Worm (Caenorhabditis elegans) whole organism, L4 larva: ENCODE results near the gene F38B6.3.

Experiments used
- D1046.2 ChIP-seq: fragments of 200-800 bp; sonication (Bioruptor generic); IDR thresholded peaks from 2 replicates; pipeline ENCODE4 v1.3.6; 2022; ENCODE audit warnings: missing genetic modification characterization, missing compliant biosample characterization
- F37D6.2 ChIP-seq: sonication (generic microtip); optimal IDR thresholded peaks from 2 replicates; lab custom pipeline; 2016; ENCODE audit warnings: mild to moderate bottlenecking, missing genetic modification characterization, missing compliant biosample characterization
- F44E2.7 ChIP-seq: fragments of 200-800 bp; sonication (Bioruptor generic); IDR thresholded peaks from 2 replicates; pipeline ENCODE4 v2.1.2; 2022; ENCODE audit warnings: missing genetic modification characterization, missing compliant biosample characterization
- F49E8.2 ChIP-seq: sonication (generic microtip); optimal IDR thresholded peaks from 2 replicates; lab custom pipeline; 2016; ENCODE audit warnings: missing compliant biosample characterization, mild to moderate bottlenecking, missing genetic modification characterization, borderline replicate concordance
- R02D3.7 ChIP-seq: fragments of 150-350 bp; sonication (generic microtip); optimal IDR thresholded peaks from 3 replicates; lab custom pipeline; 2014; ENCODE audit warnings: missing biosample characterization, missing genetic modification characterization
- Y105C5A.15 ChIP-seq: fragments of 200-800 bp; sonication (Bioruptor generic); IDR thresholded peaks from 2 replicates; pipeline ENCODE4 v1.3.6; 2022; ENCODE audit warnings: missing genetic modification characterization, missing compliant biosample characterization
- Y48G9A.11 ChIP-seq: fragments of 200-800 bp; sonication (Bioruptor generic); IDR thresholded peaks from 2 replicates; pipeline ENCODE4 v1.3.6; 2022; ENCODE audit warnings: missing genetic modification reagents, missing genetic modification characterization, missing compliant biosample characterization
- Y5F2A.4 ChIP-seq: fragments of 200-800 bp; sonication (Bioruptor generic); optimal IDR thresholded peaks from 2 replicates; lab custom pipeline; 2018; ENCODE audit warnings: mild to moderate bottlenecking, missing genetic modification characterization, missing compliant biosample characterization
- Y75B8A.6 ChIP-seq: fragments of 200-800 bp; sonication (Bioruptor generic); IDR thresholded peaks from 2 replicates; pipeline ENCODE4 v1.3.6; 2022; ENCODE audit warnings: missing genetic modification reagents, missing genetic modification characterization, missing compliant biosample characterization
- aly-2 ChIP-seq: sonication (generic microtip); optimal IDR thresholded peaks from 2 replicates; lab custom pipeline; 2018; ENCODE audit warnings: missing biosample characterization, missing genetic modification characterization
- ceh-20 ChIP-seq: fragments of 200-800 bp; sonication (Bioruptor generic); IDR thresholded peaks from 2 replicates; pipeline ENCODE4 v1.3.6; 2022; ENCODE audit warnings: missing genetic modification reagents, missing genetic modification characterization, missing compliant biosample characterization
- ceh-62 ChIP-seq: sonication (generic microtip); optimal IDR thresholded peaks from 2 replicates; lab custom pipeline; 2017; ENCODE audit warnings: missing biosample characterization, missing genetic modification characterization
- ces-1 ChIP-seq: fragments of 150-350 bp; sonication (generic microtip); optimal IDR thresholded peaks from 4 replicates; lab custom pipeline; 2014; ENCODE audit warnings: missing biosample characterization, missing genetic modification reagents, missing genetic modification characterization
- cey-2 ChIP-seq: sonication (generic microtip); optimal IDR thresholded peaks from 3 replicates; lab custom pipeline; 2017; ENCODE audit warnings: missing genetic modification characterization, mild to moderate bottlenecking, missing compliant biosample characterization, antibody characterized with exemption, borderline replicate concordance; ENCODE audit not compliant: insufficient read depth
- ctbp-1 ChIP-seq: fragments of 200-800 bp; sonication (Bioruptor generic); IDR thresholded peaks from 2 replicates; pipeline ENCODE4 v1.3.6; 2022; ENCODE audit warnings: missing genetic modification reagents, missing genetic modification characterization, missing compliant biosample characterization
- daf-12 ChIP-seq: fragments of 150-350 bp; optimal IDR thresholded peaks from 2 replicates; lab custom pipeline; 2014; ENCODE audit warnings: missing biosample characterization, missing genetic modification reagents, missing genetic modification characterization
- daf-19 ChIP-seq: fragments of 200-800 bp; sonication (Bioruptor generic); conservative IDR thresholded peaks from 2 replicates; pipeline ENCODE4 v1.3.6; 2022; ENCODE audit warnings: missing genetic modification characterization, missing compliant biosample characterization
- dmd-6 ChIP-seq: fragments of 200-800 bp; sonication (Bioruptor generic); IDR thresholded peaks from 2 replicates; pipeline ENCODE4 v1.3.6; 2022; ENCODE audit warnings: missing genetic modification reagents, missing genetic modification characterization, missing compliant biosample characterization
- dpl-1 ChIP-seq: fragments of 150-350 bp; optimal IDR thresholded peaks from 2 replicates; lab custom pipeline; 2014; ENCODE audit warnings: missing biosample characterization, missing genetic modification reagents, missing genetic modification characterization
- fos-1 ChIP-seq: fragments of 150-350 bp; optimal IDR thresholded peaks from 2 replicates; lab custom pipeline; 2014; ENCODE audit warnings: missing biosample characterization, missing genetic modification characterization
- hlh-11 ChIP-seq: fragments of 200-800 bp; sonication (Bioruptor generic); optimal IDR thresholded peaks from 2 replicates; lab custom pipeline; 2018; ENCODE audit warnings: mild to moderate bottlenecking, missing genetic modification characterization, missing compliant biosample characterization
- hlh-30 ChIP-seq: sonication (generic microtip); optimal IDR thresholded peaks from 2 replicates; lab custom pipeline; 2017; ENCODE audit warnings: antibody characterized with exemption, mild to moderate bottlenecking, missing genetic modification characterization, missing compliant biosample characterization; ENCODE audit not compliant: insufficient read depth
- hmg-1.1 ChIP-seq: fragments of 200-800 bp; sonication (Bioruptor generic); IDR thresholded peaks from 2 replicates; pipeline ENCODE4 v1.3.6; 2022; ENCODE audit warnings: missing genetic modification reagents, missing genetic modification characterization, missing compliant biosample characterization
- jun-1 ChIP-seq: fragments of 150-350 bp; optimal IDR thresholded peaks from 2 replicates; lab custom pipeline; 2014; ENCODE audit warnings: missing biosample characterization, missing genetic modification reagents, missing genetic modification characterization
- lin-1 ChIP-seq: fragments of 200-800 bp; sonication (Bioruptor generic); IDR thresholded peaks from 2 replicates; pipeline ENCODE4 v1.3.6; 2022; ENCODE audit warnings: missing genetic modification reagents, missing genetic modification characterization, missing compliant biosample characterization
- lin-15B ChIP-seq: fragments of 150-350 bp; sonication (generic microtip); optimal IDR thresholded peaks from 3 replicates; lab custom pipeline; 2014; ENCODE audit warnings: missing biosample characterization, missing genetic modification characterization
- lin-39 ChIP-seq: fragments of 150-350 bp; optimal IDR thresholded peaks from 2 replicates; lab custom pipeline; 2014; ENCODE audit warnings: missing biosample characterization, missing genetic modification reagents, missing genetic modification characterization
- mdl-1 ChIP-seq, 2 experiments: fragments of 150-350 bp in 1 of 2; sonication (generic microtip) in 1 of 2; optimal IDR thresholded peaks; 2 replicates each; lab custom pipeline; 2014 to 2017; ENCODE audit warnings: missing biosample characterization in 2 of 2, missing genetic modification characterization in 2 of 2
- mdt-29 ChIP-seq: fragments of 200-800 bp; sonication (Bioruptor generic); IDR thresholded peaks from 2 replicates; pipeline ENCODE4 v1.3.6; 2022; ENCODE audit warnings: missing genetic modification reagents, missing genetic modification characterization, missing compliant biosample characterization
- mep-1 ChIP-seq: fragments of 150-350 bp; sonication (generic microtip); optimal IDR thresholded peaks from 3 replicates; lab custom pipeline; 2014; ENCODE audit warnings: missing biosample characterization, missing genetic modification characterization
- nhr-10 ChIP-seq: fragments of 150-350 bp; optimal IDR thresholded peaks from 2 replicates; lab custom pipeline; 2014; ENCODE audit warnings: missing biosample characterization, missing genetic modification characterization
- nhr-11 ChIP-seq: fragments of 150-350 bp; optimal IDR thresholded peaks from 2 replicates; lab custom pipeline; 2014; ENCODE audit warnings: missing biosample characterization, missing genetic modification characterization
- nhr-237 ChIP-seq: sonication (generic microtip); optimal IDR thresholded peaks from 2 replicates; lab custom pipeline; 2017; ENCODE audit warnings: missing biosample characterization, missing genetic modification characterization
- nhr-25 ChIP-seq: sonication (generic microtip); optimal IDR thresholded peaks from 2 replicates; lab custom pipeline; 2017; ENCODE audit warnings: missing genetic modification characterization, mild to moderate bottlenecking, missing compliant biosample characterization, antibody characterized with exemption, moderate library complexity, borderline replicate concordance; ENCODE audit not compliant: insufficient read depth
- nhr-28 ChIP-seq: fragments of 150-350 bp; optimal IDR thresholded peaks from 2 replicates; lab custom pipeline; 2014; ENCODE audit warnings: missing biosample characterization, missing genetic modification characterization
- nhr-42 ChIP-seq: fragments of 200-800 bp; sonication (Bioruptor generic); IDR thresholded peaks from 2 replicates; pipeline ENCODE4 v1.3.6; 2022; ENCODE audit warnings: missing genetic modification characterization, missing compliant biosample characterization
- nhr-77 ChIP-seq: fragments of 150-350 bp; optimal IDR thresholded peaks from 2 replicates; lab custom pipeline; 2014; ENCODE audit warnings: missing biosample characterization, missing genetic modification characterization
- pha-4 ChIP-seq, 2 experiments: fragments of 150-350 bp in 1 of 2; fragments of 200-800 bp in 1 of 2; sonication (Bioruptor generic) in 1 of 2; IDR thresholded peaks in 1 of 2; optimal IDR thresholded peaks in 1 of 2; 2 replicates each; pipeline versions ENCODE4 v1.3.6 to Lab custom; 2014 to 2022; ENCODE audit warnings: missing genetic modification characterization in 2 of 2, missing genetic modification reagents in 2 of 2, missing biosample characterization in 1 of 2, missing compliant biosample characterization in 1 of 2
- php-3 ChIP-seq: fragments of 200-800 bp; sonication (Bioruptor generic); IDR thresholded peaks from 2 replicates; pipeline ENCODE4 v1.3.6; 2022; ENCODE audit warnings: missing genetic modification reagents, missing genetic modification characterization, missing compliant biosample characterization
- saeg-2 ChIP-seq: fragments of 200-800 bp; sonication (Bioruptor generic); IDR thresholded peaks from 2 replicates; pipeline ENCODE4 v1.3.6; 2022; ENCODE audit warnings: missing genetic modification reagents, missing genetic modification characterization, missing compliant biosample characterization
- sdz-12 ChIP-seq: fragments of 200-800 bp; sonication (Bioruptor generic); optimal IDR thresholded peaks from 2 replicates; lab custom pipeline; 2018; ENCODE audit warnings: mild to moderate bottlenecking, missing genetic modification characterization, missing compliant biosample characterization
- set-16 ChIP-seq: fragments of 200-800 bp; sonication (Bioruptor generic); IDR thresholded peaks from 2 replicates; pipeline ENCODE4 v1.3.6; 2022; ENCODE audit warnings: missing genetic modification reagents, missing genetic modification characterization, missing compliant biosample characterization
- spr-3 ChIP-seq: fragments of 200-800 bp; sonication (Bioruptor generic); optimal IDR thresholded peaks from 2 replicates; lab custom pipeline; 2018; ENCODE audit warnings: mild to moderate bottlenecking, missing genetic modification characterization, missing compliant biosample characterization
- tag-97 ChIP-seq: fragments of 200-800 bp; sonication (Bioruptor generic); IDR thresholded peaks from 2 replicates; pipeline ENCODE4 v1.3.6; 2022; ENCODE audit warnings: missing genetic modification characterization, missing compliant biosample characterization
- tra-1 ChIP-seq: fragments of 200-800 bp; sonication (Bioruptor generic); IDR thresholded peaks from 2 replicates; pipeline ENCODE4 v1.3.6; 2022; ENCODE audit warnings: missing genetic modification reagents, missing genetic modification characterization, missing compliant biosample characterization
- unc-130 ChIP-seq: sonication (generic microtip); optimal IDR thresholded peaks from 2 replicates; lab custom pipeline; 2016; ENCODE audit warnings: missing genetic modification reagents, missing genetic modification characterization, missing compliant biosample characterization
- unc-39 ChIP-seq: sonication (generic microtip); optimal IDR thresholded peaks from 2 replicates; lab custom pipeline; 2017; ENCODE audit warnings: missing biosample characterization, missing genetic modification characterization
- zfp-2 ChIP-seq: sonication (generic microtip); optimal IDR thresholded peaks from 2 replicates; lab custom pipeline; 2016; ENCODE audit warnings: mild to moderate bottlenecking, missing genetic modification characterization, missing compliant biosample characterization
- zfp-3 ChIP-seq: fragments of 200-800 bp; sonication (Bioruptor generic); conservative IDR thresholded peaks from 2 replicates; pipeline ENCODE4 v1.3.6; 2022; ENCODE audit warnings: missing genetic modification reagents, missing genetic modification characterization, missing compliant biosample characterization
- zip-11 ChIP-seq: fragments of 200-800 bp; sonication (Bioruptor generic); IDR thresholded peaks from 2 replicates; pipeline ENCODE4 v1.3.6; 2022; ENCODE audit warnings: missing genetic modification characterization, missing compliant biosample characterization
- ztf-7 ChIP-seq: fragments of 150-350 bp; optimal IDR thresholded peaks from 2 replicates; lab custom pipeline; 2014; ENCODE audit warnings: missing biosample characterization, missing genetic modification characterization

F38B6.3 gene

ce11 chrX:6741532-6741931 is 48.1 kb downstream of the F38B6.3 start:
- peak; percentile 67 for TF ChIP-seq mdt-29 (GFP tag; lab: Robert Waterston, UW)
- peak; percentile 69 for TF ChIP-seq tra-1 (GFP tag; lab: Robert Waterston, UW)
- TF ChIP-seq unc-39 (tag; lab: Kevin White, UChicago): no peak
- TF ChIP-seq nhr-25 (tag; lab: Kevin White, UChicago): peak; percentile 43
- TF ChIP-seq lin-1 (GFP tag; lab: Robert Waterston, UW): no peak; the same call in 1 of the 2 replicates
- TF ChIP-seq daf-12 (tag; lab: Kevin White, UChicago): no peak
- TF ChIP-seq ces-1 (GFP tag; lab: Kevin White, UChicago): no peak
- TF ChIP-seq sdz-12 (GFP tag; lab: Kevin White, UChicago): no peak
- TF ChIP-seq tag-97 (GFP tag; lab: Robert Waterston, UW): no peak
- TF ChIP-seq lin-39 (tag; lab: Kevin White, UChicago): no peak
- peak; percentile 68; the same call in 1 of the 2 replicates for TF ChIP-seq php-3
- TF ChIP-seq saeg-2 (GFP tag; lab: Robert Waterston, UW): 0 out of 2 replicates have a peak, but pooled peaks have one; percentile 7
- no peak for TF ChIP-seq R02D3.7 (tag; lab: Kevin White, UChicago)
- no peak for TF ChIP-seq F44E2.7 (GFP tag; lab: Robert Waterston, UW)
- no peak for TF ChIP-seq Y48G9A.11 (GFP tag; lab: Robert Waterston, UW)
- TF ChIP-seq pha-4 (GFP tag; IDR thresholded peaks at IDR 0.05; lab: Robert Waterston, UW): no peak
- no peak for TF ChIP-seq pha-4 (tag; optimal IDR thresholded peaks at IDR 0.05; lab: Kevin White, UChicago)
- no peak for TF ChIP-seq mep-1 (tag; lab: Kevin White, UChicago)
- TF ChIP-seq unc-130: no peak
- TF ChIP-seq Y5F2A.4 (GFP tag; lab: Kevin White, UChicago): no peak
- TF ChIP-seq zip-11: no peak
- peak; percentile 57 for TF ChIP-seq nhr-28 (tag; lab: Kevin White, UChicago)
- no peak for TF ChIP-seq Y75B8A.6
- no peak for TF ChIP-seq nhr-11 (tag; lab: Kevin White, UChicago)
- TF ChIP-seq nhr-10 (tag; lab: Kevin White, UChicago): no peak
- no peak for TF ChIP-seq daf-19
- TF ChIP-seq F49E8.2: no peak
- TF ChIP-seq nhr-77 (tag; lab: Kevin White, UChicago): peak; percentile 36
- TF ChIP-seq D1046.2 (GFP tag; lab: Robert Waterston, UW): no peak
- TF ChIP-seq hlh-11 (tag; lab: Kevin White, UChicago): no peak
- TF ChIP-seq lin-15B: no peak
- TF ChIP-seq zfp-3 (GFP tag; lab: Robert Waterston, UW): peak; percentile 54; the same call in 1 of the 2 replicates
- TF ChIP-seq set-16 (GFP tag; lab: Robert Waterston, UW): no peak
- no peak for TF ChIP-seq aly-2
- TF ChIP-seq dmd-6: peak; percentile 96
- no peak for TF ChIP-seq ctbp-1 (GFP tag; lab: Robert Waterston, UW)
- no peak for TF ChIP-seq ztf-7 (tag; lab: Kevin White, UChicago)
- no peak for TF ChIP-seq hmg-1.1 (GFP tag; lab: Robert Waterston, UW)
- no peak for TF ChIP-seq cey-2 (tag; lab: Kevin White, UChicago)
- TF ChIP-seq nhr-237: no peak
- TF ChIP-seq zfp-2 (tag; lab: Kevin White, UChicago): no peak
- TF ChIP-seq hlh-30 (tag; lab: Kevin White, UChicago): peak; percentile 92
- no peak for TF ChIP-seq ceh-62
- no peak for TF ChIP-seq Y105C5A.15
- TF ChIP-seq F37D6.2 (tag; lab: Kevin White, UChicago): no peak
- peak in 1 of 2 experiments; percentile 70 for TF ChIP-seq mdl-1 (tag; optimal IDR thresholded peaks at IDR 0.05; lab: Kevin White, UChicago)
- no peak for TF ChIP-seq nhr-42
- peak; percentile 34 for TF ChIP-seq ceh-20 (GFP tag; lab: Robert Waterston, UW)
- no peak for TF ChIP-seq jun-1 (tag; lab: Kevin White, UChicago)
- TF ChIP-seq spr-3 (GFP tag; lab: Kevin White, UChicago): no peak
- no peak for TF ChIP-seq dpl-1 (GFP tag; lab: Kevin White, UChicago)
- TF ChIP-seq fos-1 (tag; lab: Kevin White, UChicago): no peak
